Worm (Caenorhabditis elegans): ENCODE results near the gene npax-3.

DNA sequence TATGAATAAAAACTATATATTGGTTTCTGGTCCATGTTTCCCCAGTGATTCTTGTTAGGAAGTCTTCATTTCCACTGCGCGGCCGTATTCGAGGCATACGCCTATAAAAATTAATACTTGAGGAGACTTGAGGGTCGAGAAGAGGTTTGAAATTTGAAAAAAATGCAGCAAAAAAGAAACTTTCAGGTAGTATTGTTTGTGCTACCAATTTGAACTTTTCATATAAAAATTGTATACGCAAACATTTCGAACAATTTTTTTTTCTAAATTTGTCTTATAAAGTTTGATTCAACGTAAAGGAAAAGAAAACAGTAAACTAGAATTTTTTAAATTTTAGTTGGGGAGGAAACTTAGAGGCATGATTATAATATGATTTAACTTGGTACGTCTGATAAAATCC is 23.9 kb upstream of the npax-3 start, which contains the start of gene T11G6.4:
- TF ChIP-seq dao-5 (tag; optimal IDR thresholded peaks at IDR 0.05) (no peak), W03F9.2 (tag; optimal IDR thresholded peaks at IDR 0.05) (no peak), him-1 (tag; optimal IDR thresholded peaks at IDR 0.05) (no peak)

All from whole organism, L4/young adult.